Fruit fly (Drosophila melanogaster) whole organism, embryonic: Measurements from ENCODE around the gene superdeath.

Source experiments
- Atf6 ChIP-seq: fragments of 200-800 bp; sonication (Bioruptor generic); IDR thresholded peaks from 2 replicates; pipeline ENCODE4 v1.3.6; 2022; ENCODE audit warnings: missing biosample characterization, missing genetic modification characterization
- BEAF-32 ChIP-seq: fragments of 200-800 bp; sonication (Bioruptor generic); optimal IDR thresholded peaks from 3 replicates; lab custom pipeline; 2017; ENCODE audit warnings: missing biosample characterization, missing genetic modification characterization, mild to moderate bottlenecking, moderate library complexity, missing genetic modification reagents
- CG10431 ChIP-seq: fragments of 200-800 bp; sonication (Bioruptor generic); optimal IDR thresholded peaks from 3 replicates; lab custom pipeline; 2018; ENCODE audit warnings: missing biosample characterization, mild to moderate bottlenecking, missing genetic modification characterization
- CG12659 ChIP-seq: fragments of 200-800 bp; sonication (Bioruptor generic); optimal IDR thresholded peaks from 3 replicates; lab custom pipeline; 2017; ENCODE audit warnings: mild to moderate bottlenecking, missing biosample characterization, missing genetic modification reagents, missing genetic modification characterization
- CG13424 ChIP-seq: fragments of 200-800 bp; sonication (Bioruptor generic); optimal IDR thresholded peaks from 2 replicates; lab custom pipeline; 2019; ENCODE audit warnings: missing biosample characterization, mild to moderate bottlenecking, missing genetic modification characterization, moderate library complexity
- CG17361 ChIP-seq: fragments of 200-800 bp; sonication (Bioruptor generic); IDR thresholded peaks from 3 replicates; pipeline ENCODE4 v1.3.6; 2022; ENCODE audit warnings: missing biosample characterization, missing genetic modification characterization
- CG17912 ChIP-seq: fragments of 200-800 bp; sonication (Bioruptor generic); optimal IDR thresholded peaks from 2 replicates; lab custom pipeline; 2018; ENCODE audit warnings: missing biosample characterization, mild to moderate bottlenecking, missing genetic modification characterization
- CG1792 ChIP-seq: fragments of 200-800 bp; sonication (Bioruptor generic); optimal IDR thresholded peaks from 2 replicates; lab custom pipeline; 2016; ENCODE audit warnings: missing biosample characterization, missing genetic modification characterization
- CG18262 ChIP-seq: fragments of 200-800 bp; optimal IDR thresholded peaks from 3 replicates; lab custom pipeline; 2019; ENCODE audit warnings: missing biosample characterization, mild to moderate bottlenecking, missing genetic modification characterization, moderate library complexity
- CG18764 ChIP-seq: fragments of 200-800 bp; sonication (Bioruptor generic); optimal IDR thresholded peaks from 3 replicates; lab custom pipeline; 2016; ENCODE audit warnings: missing biosample characterization, missing genetic modification characterization
- CG2116 ChIP-seq: fragments of 200-800 bp; sonication (Bioruptor generic); optimal IDR thresholded peaks from 3 replicates; lab custom pipeline; 2018; ENCODE audit warnings: missing biosample characterization, mild to moderate bottlenecking, missing genetic modification characterization
- CG2120 ChIP-seq: fragments of 200-800 bp; sonication (Bioruptor generic); optimal IDR thresholded peaks from 3 replicates; lab custom pipeline; 2016; ENCODE audit warnings: missing biosample characterization, missing genetic modification characterization
- CG2889 ChIP-seq: fragments of 200-800 bp; sonication (Bioruptor generic); IDR thresholded peaks from 3 replicates; pipeline ENCODE4 v1.3.6; 2022; ENCODE audit warnings: missing biosample characterization, missing genetic modification characterization
- CG3995 ChIP-seq: fragments of 200-800 bp; sonication (Bioruptor generic); optimal IDR thresholded peaks from 3 replicates; lab custom pipeline; 2016; ENCODE audit warnings: missing biosample characterization, missing genetic modification characterization
- CG4424 ChIP-seq: fragments of 200-800 bp; sonication (Bioruptor generic); optimal IDR thresholded peaks from 3 replicates; lab custom pipeline; 2016; ENCODE audit warnings: missing biosample characterization, missing genetic modification characterization
- CG4707 ChIP-seq: fragments of 200-800 bp; sonication (Bioruptor generic); optimal IDR thresholded peaks from 2 replicates; lab custom pipeline; 2018; ENCODE audit warnings: missing biosample characterization, mild to moderate bottlenecking, missing genetic modification characterization, moderate library complexity
- CG7271 ChIP-seq: fragments of 200-800 bp; sonication (Bioruptor generic); optimal IDR thresholded peaks from 2 replicates; lab custom pipeline; 2018; ENCODE audit warnings: missing biosample characterization, mild to moderate bottlenecking, missing genetic modification characterization, moderate library complexity
- CG8359 ChIP-seq: fragments of 200-800 bp; sonication (Bioruptor generic); optimal IDR thresholded peaks from 2 replicates; lab custom pipeline; 2017; ENCODE audit warnings: missing biosample characterization, mild to moderate bottlenecking, missing genetic modification characterization, borderline replicate concordance
- CG9727 ChIP-seq: fragments of 200-800 bp; sonication (Bioruptor generic); optimal IDR thresholded peaks from 3 replicates; lab custom pipeline; 2017; ENCODE audit warnings: missing biosample characterization, mild to moderate bottlenecking, missing genetic modification characterization
- CG9932 ChIP-seq: fragments of 200-800 bp; sonication (Bioruptor generic); IDR thresholded peaks from 2 replicates; pipeline ENCODE4 v1.3.6; 2022; ENCODE audit warnings: missing biosample characterization, missing genetic modification characterization
- Dad ChIP-seq: fragments of 200-800 bp; sonication (Bioruptor generic); optimal IDR thresholded peaks from 3 replicates; lab custom pipeline; 2016; ENCODE audit warnings: missing biosample characterization, missing genetic modification characterization
- Drgx ChIP-seq: fragments of 200-800 bp; sonication (Bioruptor generic); IDR thresholded peaks from 2 replicates; pipeline ENCODE4 v1.3.6; 2022; ENCODE audit warnings: missing biosample characterization, missing genetic modification characterization
- Hr39 ChIP-seq: fragments of >200 bp; optimal IDR thresholded peaks from 2 replicates; lab custom pipeline; 2017
- Nf-YB ChIP-seq: fragments of 200-800 bp; sonication (Bioruptor generic); optimal IDR thresholded peaks from 3 replicates; lab custom pipeline; 2019; ENCODE audit warnings: missing biosample characterization, mild to moderate bottlenecking, missing genetic modification characterization, moderate library complexity
- Ravus ChIP-seq: fragments of 200-800 bp; sonication (Bioruptor generic); IDR thresholded peaks from 2 replicates; pipeline ENCODE4 v1.3.6; 2022; ENCODE audit warnings: missing biosample characterization, missing genetic modification characterization
- Sox102F ChIP-seq: fragments of 200-800 bp; sonication (Bioruptor generic); optimal IDR thresholded peaks from 2 replicates; lab custom pipeline; 2018; ENCODE audit warnings: missing biosample characterization, mild to moderate bottlenecking, missing genetic modification characterization, moderate library complexity
- Sry-β ChIP-seq: fragments of 200-800 bp; sonication (Bioruptor generic); optimal IDR thresholded peaks from 2 replicates; lab custom pipeline; 2018; ENCODE audit warnings: missing biosample characterization, mild to moderate bottlenecking, missing genetic modification characterization, moderate library complexity
- Xbp1 ChIP-seq: fragments of 200-800 bp; sonication (Bioruptor generic); optimal IDR thresholded peaks from 3 replicates; lab custom pipeline; 2016; ENCODE audit warnings: missing biosample characterization, mild to moderate bottlenecking, missing genetic modification characterization
- ash1 ChIP-seq: fragments of 200-800 bp; sonication (Bioruptor generic); optimal IDR thresholded peaks from 2 replicates; lab custom pipeline; 2018; ENCODE audit warnings: missing biosample characterization, mild to moderate bottlenecking, missing genetic modification characterization
- cas ChIP-seq: fragments of 200-800 bp; sonication (Bioruptor generic); IDR thresholded peaks from 2 replicates; pipeline ENCODE4 v1.3.6; 2022; ENCODE audit warnings: missing biosample characterization, missing genetic modification characterization
- cato ChIP-seq: fragments of 200-800 bp; sonication (Bioruptor generic); optimal IDR thresholded peaks from 2 replicates; lab custom pipeline; 2016; ENCODE audit warnings: missing biosample characterization, missing genetic modification characterization, borderline replicate concordance
- dati ChIP-seq: fragments of 200-800 bp; sonication (Bioruptor generic); IDR thresholded peaks from 2 replicates; pipeline ENCODE4 v1.3.6; 2022; ENCODE audit warnings: missing biosample characterization, missing genetic modification characterization
- dysf ChIP-seq: fragments of 200-800 bp; sonication (Bioruptor generic); IDR thresholded peaks from 3 replicates; pipeline ENCODE4 v1.3.6; 2022; ENCODE audit warnings: missing biosample characterization, missing genetic modification characterization
- fd102C ChIP-seq: fragments of 200-800 bp; sonication (Bioruptor generic); optimal IDR thresholded peaks from 2 replicates; lab custom pipeline; 2018; ENCODE audit warnings: missing biosample characterization, mild to moderate bottlenecking, missing genetic modification characterization, moderate library complexity
- fd3F ChIP-seq: fragments of 200-800 bp; sonication (Bioruptor generic); optimal IDR thresholded peaks from 2 replicates; lab custom pipeline; 2018; ENCODE audit warnings: missing biosample characterization, mild to moderate bottlenecking, missing genetic modification characterization, moderate library complexity
- gsb ChIP-seq: fragments of 200-800 bp; sonication (Bioruptor generic); IDR thresholded peaks from 2 replicates; pipeline ENCODE4 v1.3.6; 2022; ENCODE audit warnings: missing biosample characterization, missing genetic modification characterization
- hb ChIP-seq: fragments of 200-800 bp; sonication (Bioruptor generic); IDR thresholded peaks from 3 replicates; pipeline ENCODE4 v1.3.6; 2022; ENCODE audit warnings: missing biosample characterization, missing genetic modification characterization; ENCODE audit not compliant: partially characterized antibody
- her ChIP-seq: fragments of 200-800 bp; sonication (Bioruptor generic); optimal IDR thresholded peaks from 2 replicates; lab custom pipeline; 2016; ENCODE audit warnings: missing biosample characterization, missing genetic modification characterization
- jing ChIP-seq: fragments of 200-800 bp; sonication (Bioruptor generic); optimal IDR thresholded peaks from 2 replicates; lab custom pipeline; 2018; ENCODE audit warnings: missing biosample characterization, mild to moderate bottlenecking, missing genetic modification characterization
- jumu ChIP-seq: fragments of 200-800 bp; sonication (Bioruptor generic); optimal IDR thresholded peaks from 3 replicates; lab custom pipeline; 2016; ENCODE audit warnings: missing biosample characterization, missing genetic modification characterization
- knrl ChIP-seq: fragments of 200-800 bp; sonication (Bioruptor generic); IDR thresholded peaks from 3 replicates; pipeline ENCODE4 v1.3.6; 2022; ENCODE audit warnings: missing biosample characterization, missing genetic modification characterization; ENCODE audit not compliant: partially characterized antibody
- lbe ChIP-seq: fragments of 200-800 bp; sonication (Bioruptor generic); optimal IDR thresholded peaks from 2 replicates; lab custom pipeline; 2016; ENCODE audit warnings: missing biosample characterization, mild to moderate bottlenecking, missing genetic modification characterization
- nerfin-1 ChIP-seq: fragments of 200-800 bp; sonication (Bioruptor generic); optimal IDR thresholded peaks from 3 replicates; lab custom pipeline; 2019; ENCODE audit warnings: missing biosample characterization, mild to moderate bottlenecking, missing genetic modification characterization, moderate library complexity
- oc ChIP-seq: fragments of 200-800 bp; sonication (Bioruptor generic); optimal IDR thresholded peaks from 2 replicates; lab custom pipeline; 2018; ENCODE audit warnings: missing biosample characterization, mild to moderate bottlenecking, missing genetic modification characterization, moderate library complexity
- odd ChIP-seq: fragments of 200-800 bp; sonication (Bioruptor generic); optimal IDR thresholded peaks from 2 replicates; lab custom pipeline; 2017; ENCODE audit warnings: missing biosample characterization, mild to moderate bottlenecking, missing genetic modification characterization
- pan ChIP-seq, 4 experiments: fragments of >200 bp in 3 of 4; fragments of 200-800 bp in 1 of 4; sonication (Bioruptor generic) in 1 of 4; optimal IDR thresholded peaks in 3 of 4; IDR thresholded peaks in 1 of 4; 2 replicates each; pipeline versions ENCODE4 v1.3.6 to Lab custom; 2017 to 2022; ENCODE audit warnings: missing biosample characterization in 2 of 4, missing genetic modification characterization in 2 of 4, mixed read lengths in 1 of 4
- sens-2 ChIP-seq: fragments of 200-800 bp; sonication (Bioruptor generic); IDR thresholded peaks from 2 replicates; pipeline ENCODE4 v1.3.6; 2022; ENCODE audit warnings: missing biosample characterization, missing genetic modification characterization
- wdn ChIP-seq: fragments of 200-800 bp; sonication (Bioruptor generic); IDR thresholded peaks from 2 replicates; pipeline ENCODE4 v1.3.6; 2022; ENCODE audit warnings: missing biosample characterization, missing genetic modification characterization

Gene superdeath

dm6 chr3R:29112398-29113150 lies 25.9 kb upstream of the superdeath start, which contains the start of the genes alpha-Man-Ib and Pdhb (continued):
- TF ChIP-seq Dad (GFP tag; lab: Kevin White, UChicago) (peak; percentile 25), cato (GFP tag; lab: Kevin White, UChicago) (peak; percentile 60), fd3F (GFP tag; lab: Kevin White, UChicago) (peak; percentile 75), jumu (GFP tag; lab: Kevin White, UChicago) (peak; percentile 6), Nf-YB (GFP tag; lab: Kevin White, UChicago) (peak; percentile 52), lbe (GFP tag; lab: Kevin White, UChicago) (peak; percentile 72), Drgx (GFP tag; lab: Robert Waterston, UW) (peak; percentile 45; the same call in 1 of the 2 replicates), Atf6 (GFP tag; lab: Robert Waterston, UW) (peak; percentile 57; the same call in 1 of the 2 replicates), CG9932 (GFP tag; lab: Robert Waterston, UW) (peak; percentile 93), CG17912 (GFP tag; lab: Kevin White, UChicago) (peak; percentile 54), CG10431 (no peak), gsb (GFP tag; lab: Robert Waterston, UW) (no peak), nerfin-1 (tag; lab: Kevin White, UChicago) (peak; percentile 84), hb (no peak), CG1792 (GFP tag; lab: Kevin White, UChicago) (no peak), CG3995 (GFP tag; lab: Kevin White, UChicago) (peak; percentile 97), CG4424 (GFP tag; lab: Kevin White, UChicago) (peak; percentile 81), knrl (peak; percentile 66; the same call in 1 of the 3 replicates), Sry-β (GFP tag; lab: Kevin White, UChicago) (peak; percentile 94), CG2120 (peak; percentile 83), cas (peak; percentile 76), odd (no peak), CG12659 (peak; percentile 92), fd102C (GFP tag; lab: Kevin White, UChicago) (no peak), CG2116 (GFP tag; lab: Kevin White, UChicago) (peak; percentile 93), BEAF-32 (GFP tag; lab: Kevin White, UChicago) (peak; percentile 67), sens-2 (GFP tag; lab: Robert Waterston, UW) (peak; percentile 57; the same call in 1 of the 2 replicates), oc (tag; lab: Kevin White, UChicago) (no peak), jing (no peak), Hr39 (no peak), CG18262 (tag; lab: Kevin White, UChicago) (peak; percentile 76), her (peak; percentile 16), CG18764 (peak; percentile 63), wdn (0 out of 2 replicates have a peak, but pooled peaks have one; percentile 38), CG4707 (GFP tag; lab: Kevin White, UChicago) (no peak), Xbp1 (GFP tag; lab: Kevin White, UChicago) (peak; percentile 87), CG9727 (GFP tag; lab: Kevin White, UChicago) (peak; percentile 81), CG8359 (GFP tag; lab: Kevin White, UChicago) (no peak), pan (optimal IDR thresholded peaks at IDR 0.05; lab: Kevin White, UChicago) (no peak), pan (GFP tag; optimal IDR thresholded peaks at IDR 0.05 in 1 of 2, IDR thresholded peaks at IDR 0.05 in 1 of 2) (peak in 1 of 2 experiments; percentile 77), CG17361 (GFP tag; lab: Robert Waterston, UW) (peak; percentile 11), dati (no peak), CG13424 (tag; lab: Kevin White, UChicago) (peak; percentile 87), CG7271 (tag; lab: Kevin White, UChicago) (peak; percentile 1), dysf (GFP tag; lab: Robert Waterston, UW) (peak; percentile 81), ash1 (GFP tag; lab: Kevin White, UChicago) (no peak), Sox102F (GFP tag; lab: Kevin White, UChicago) (no peak), Ravus (GFP tag; lab: Robert Waterston, UW) (no peak), CG2889 (GFP tag; lab: Robert Waterston, UW) (peak; percentile 58; the same call in 2 of the 3 replicates)
